Worm (Caenorhabditis elegans): ENCODE measurements around the gene wrk-1.

The wrk-1 gene

DNA sequence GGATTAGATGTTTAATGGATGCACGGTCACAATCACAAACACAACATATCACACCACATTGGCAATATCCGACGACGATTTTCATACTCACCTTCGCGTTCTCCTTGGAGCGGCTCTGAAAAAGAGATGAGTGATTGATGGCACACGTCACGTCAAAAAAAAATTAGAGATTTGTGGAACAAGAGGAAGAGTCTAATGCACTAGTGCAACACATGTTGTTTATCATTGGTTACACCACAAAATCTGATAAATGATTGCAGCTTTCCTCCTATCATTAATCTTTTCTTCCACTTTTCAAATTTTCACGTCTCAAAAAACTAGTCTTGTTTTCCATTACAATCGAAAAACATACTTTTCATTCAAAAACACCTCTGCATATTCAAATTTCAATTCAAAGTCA, 1.9 kb downstream of the wrk-1 start:
- TF ChIP-seq scrt-1 (GFP tag; IDR thresholded peaks at IDR 0.05), result no peak
- TF ChIP-seq hmg-4 (GFP tag; optimal IDR thresholded peaks at IDR 0.05), result no peak
- TF ChIP-seq ceh-36 (tag; optimal IDR thresholded peaks at IDR 0.05), result no peak
- TF ChIP-seq F13C5.2 (tag; optimal IDR thresholded peaks at IDR 0.05), result no peak

DNA sequence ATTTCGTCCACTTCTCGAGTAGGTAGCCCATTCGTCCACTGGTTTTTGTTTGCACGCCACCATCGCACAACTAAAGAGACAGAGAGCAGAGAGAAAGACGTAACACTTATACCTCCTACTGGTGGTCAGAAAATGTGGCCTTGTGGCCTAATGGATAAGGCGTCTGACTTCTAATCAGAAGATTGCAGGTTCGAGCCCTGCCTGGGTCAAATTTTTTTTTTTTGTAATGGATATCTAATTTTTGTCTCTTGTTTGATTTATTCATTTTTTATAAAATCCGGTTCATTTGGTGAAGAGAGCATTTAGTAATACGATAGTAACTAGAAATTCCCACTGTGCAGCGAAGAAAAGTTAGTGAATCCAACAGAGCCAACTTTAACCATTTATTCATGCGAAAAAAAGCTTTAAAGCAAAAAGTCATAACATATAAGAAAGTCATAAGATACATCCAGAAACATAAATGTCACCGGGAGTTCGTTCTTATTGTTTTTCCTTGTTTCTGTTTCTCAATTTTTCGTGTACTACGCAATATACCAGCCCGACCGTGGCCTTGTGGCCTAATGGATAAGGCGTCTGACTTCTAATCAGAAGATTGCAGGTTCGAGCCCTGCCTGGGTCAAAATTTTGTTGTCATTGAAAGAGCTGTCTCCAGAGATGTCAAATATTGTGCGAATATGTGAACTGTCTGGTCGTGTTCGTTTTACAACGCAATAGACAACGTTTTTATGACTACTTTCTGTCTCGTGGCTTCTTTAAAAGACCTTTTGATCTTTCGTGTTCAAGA, 6.1 kb downstream of the wrk-1 start:
- TF ChIP-seq ets-7 (tag; optimal IDR thresholded peaks at IDR 0.05), result peak; percentile 81
- peak; percentile 88 for TF ChIP-seq scrt-1 (GFP tag; IDR thresholded peaks at IDR 0.05)
- TF ChIP-seq hmg-4 (GFP tag; optimal IDR thresholded peaks at IDR 0.05), result peak; percentile 64
- peak; percentile 87 for TF ChIP-seq ceh-36 (tag; optimal IDR thresholded peaks at IDR 0.05)
- TF ChIP-seq ama-1 (optimal IDR thresholded peaks at IDR 0.05), result no peak
- peak; percentile 83 for TF ChIP-seq aly-1 (tag; optimal IDR thresholded peaks at IDR 0.05)
- TF ChIP-seq sea-1 (GFP tag; conservative IDR thresholded peaks at IDR 0.05), result peak; percentile 84
- TF ChIP-seq ceh-13 (GFP tag; optimal IDR thresholded peaks at IDR 0.05), result peak; percentile 75
- peak; percentile 70 for TF ChIP-seq hnd-1 (tag; optimal IDR thresholded peaks at IDR 0.05)
- peak; percentile 93 for TF ChIP-seq pes-1 (GFP tag; IDR thresholded peaks at IDR 0.05)
- peak; percentile 92 for TF ChIP-seq flt-1 (GFP tag; IDR thresholded peaks at IDR 0.05)
- TF ChIP-seq hmbx-1 (tag; optimal IDR thresholded peaks at IDR 0.05), result peak; percentile 68
- peak; percentile 87 for TF ChIP-seq tbx-11 (GFP tag; IDR thresholded peaks at IDR 0.05)
- peak; percentile 68 for TF ChIP-seq B0310.2 (tag; optimal IDR thresholded peaks at IDR 0.05)
- peak; percentile 78 for TF ChIP-seq F13C5.2 (tag; optimal IDR thresholded peaks at IDR 0.05)
- peak; percentile 81 for TF ChIP-seq tbx-37 (GFP tag; conservative IDR thresholded peaks at IDR 0.05)
- peak; percentile 63 for TF ChIP-seq tra-4 (tag; optimal IDR thresholded peaks at IDR 0.05)

ce11 chrX:8384642-8385181, 7.7 kb downstream of the wrk-1 start, which contains the start of gene F41D9.2:
TSS of gene F41D9.2 (minus strand) at chrX:8384945.
- TF ChIP-seq F13C5.2 (tag; optimal IDR thresholded peaks at IDR 0.05), result no peak
- no peak for TF ChIP-seq ets-7 (tag; optimal IDR thresholded peaks at IDR 0.05)
- TF ChIP-seq hmbx-1 (tag; optimal IDR thresholded peaks at IDR 0.05), result no peak
- TF ChIP-seq hmg-4 (GFP tag; optimal IDR thresholded peaks at IDR 0.05), result no peak

ce11 chrX:8381651-8382050, 10.7 kb downstream of the wrk-1 start:
- TF ChIP-seq hmbx-1 (tag; optimal IDR thresholded peaks at IDR 0.05) (no peak), ets-7 (tag; optimal IDR thresholded peaks at IDR 0.05) (no peak), flt-1 (GFP tag; IDR thresholded peaks at IDR 0.05) (no peak), F13C5.2 (tag; optimal IDR thresholded peaks at IDR 0.05) (no peak), ceh-36 (tag; optimal IDR thresholded peaks at IDR 0.05) (no peak), tbx-37 (GFP tag; conservative IDR thresholded peaks at IDR 0.05) (no peak), aly-1 (tag; optimal IDR thresholded peaks at IDR 0.05) (no peak)

DNA sequence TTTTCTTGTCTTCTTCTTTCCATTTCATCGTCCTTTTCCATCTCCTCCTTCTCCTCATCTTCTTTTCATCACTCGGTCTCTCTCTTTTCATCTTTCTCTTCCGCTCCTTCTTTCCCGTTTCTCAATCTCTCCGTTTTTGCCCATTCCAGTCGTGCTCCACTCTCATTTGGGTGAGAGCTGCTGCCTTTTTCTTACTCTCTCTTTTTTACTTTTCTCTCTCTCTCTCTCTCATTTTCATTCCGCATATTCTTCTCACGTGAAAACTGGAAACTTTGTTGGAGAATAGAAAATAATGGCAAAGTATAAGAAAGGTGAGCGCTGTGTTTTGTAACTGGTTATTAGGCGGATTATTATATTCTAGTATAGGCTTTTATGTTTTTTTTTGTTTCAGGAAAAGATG, 14.1 kb downstream of the wrk-1 start, which contains the start of gene tbc-18:
tbc-18 (plus strand) TSS at position 246 of the 400 bp plus-strand sequence.
- TF ChIP-seq F13C5.2 (tag; optimal IDR thresholded peaks at IDR 0.05) (peak; percentile 34), ama-1 (optimal IDR thresholded peaks at IDR 0.05) (no peak)

ce11 chrX:8371906-8372305, 20.5 kb downstream of the wrk-1 start, which contains the start of gene nep-15:
TSS of gene nep-15 (plus strand) at chrX:8372206.
- TF ChIP-seq ets-7 (tag; optimal IDR thresholded peaks at IDR 0.05), result no peak
- no peak for TF ChIP-seq pes-1 (GFP tag; IDR thresholded peaks at IDR 0.05)
- no peak for TF ChIP-seq hnd-1 (tag; optimal IDR thresholded peaks at IDR 0.05)
- no peak for TF ChIP-seq tra-4 (tag; optimal IDR thresholded peaks at IDR 0.05)
- TF ChIP-seq B0310.2 (tag; optimal IDR thresholded peaks at IDR 0.05), result no peak
- TF ChIP-seq tbx-37 (GFP tag; conservative IDR thresholded peaks at IDR 0.05), result no peak
- no peak for TF ChIP-seq hmg-4 (GFP tag; optimal IDR thresholded peaks at IDR 0.05)
- no peak for TF ChIP-seq ama-1 (optimal IDR thresholded peaks at IDR 0.05)
- no peak for TF ChIP-seq ceh-36 (tag; optimal IDR thresholded peaks at IDR 0.05)
- no peak for TF ChIP-seq aly-1 (tag; optimal IDR thresholded peaks at IDR 0.05)
- TF ChIP-seq F13C5.2 (tag; optimal IDR thresholded peaks at IDR 0.05), result no peak
- no peak for TF ChIP-seq flt-1 (GFP tag; IDR thresholded peaks at IDR 0.05)
- no peak for TF ChIP-seq ceh-13 (GFP tag; optimal IDR thresholded peaks at IDR 0.05)
- TF ChIP-seq sea-1 (GFP tag; conservative IDR thresholded peaks at IDR 0.05), result no peak
- no peak for TF ChIP-seq hmbx-1 (tag; optimal IDR thresholded peaks at IDR 0.05)
- TF ChIP-seq scrt-1 (GFP tag; IDR thresholded peaks at IDR 0.05), result no peak
- no peak for TF ChIP-seq tbx-11 (GFP tag; IDR thresholded peaks at IDR 0.05)

DNA sequence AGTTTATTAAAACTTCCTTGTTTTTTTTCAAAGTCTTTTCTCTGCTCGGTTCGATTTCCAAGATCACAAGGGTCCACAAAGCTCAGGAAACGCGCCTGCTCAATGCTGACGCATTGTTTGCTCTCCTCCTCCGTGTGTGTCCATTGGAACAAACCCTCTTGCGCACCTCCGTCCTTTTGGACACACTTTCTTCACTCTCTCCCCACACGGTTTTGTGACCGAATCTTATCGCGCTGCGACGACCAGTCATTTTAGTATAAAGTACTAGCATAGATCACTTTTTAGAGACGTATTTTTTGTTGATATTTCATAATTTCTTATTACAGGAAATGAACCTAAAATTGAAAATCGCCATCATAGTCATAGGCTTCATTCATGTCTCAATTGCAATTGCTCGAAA, 24.2 kb downstream of the wrk-1 start:
- TF ChIP-seq F13C5.2 (tag; optimal IDR thresholded peaks at IDR 0.05) (peak; percentile 34), flt-1 (GFP tag; IDR thresholded peaks at IDR 0.05) (peak; percentile 10; the same call in 1 of the 2 replicates), pes-1 (GFP tag; IDR thresholded peaks at IDR 0.05) (no peak), aly-1 (tag; optimal IDR thresholded peaks at IDR 0.05) (peak; percentile 48)

ce11 chrX:8367553-8367952, 24.8 kb downstream of the wrk-1 start, which contains the start of gene F40B5.2:
TSS of gene F40B5.2 (plus strand) at chrX:8367853.
- TF ChIP-seq ceh-36 (tag; optimal IDR thresholded peaks at IDR 0.05) (no peak), ets-7 (tag; optimal IDR thresholded peaks at IDR 0.05) (no peak)

All from whole organism, early embryonic.